Fruit fly (Drosophila melanogaster) whole organism: ENCODE data around the gene CG43149.

Experiments used
- CG8478 ChIP-seq: fragments of >200 bp; optimal IDR thresholded peaks from 2 replicates; lab custom pipeline; 2018; ENCODE audit warnings: inconsistent platforms
- pan ChIP-seq: fragments of >200 bp; optimal IDR thresholded peaks from 2 replicates; lab custom pipeline; 2017

DNA sequence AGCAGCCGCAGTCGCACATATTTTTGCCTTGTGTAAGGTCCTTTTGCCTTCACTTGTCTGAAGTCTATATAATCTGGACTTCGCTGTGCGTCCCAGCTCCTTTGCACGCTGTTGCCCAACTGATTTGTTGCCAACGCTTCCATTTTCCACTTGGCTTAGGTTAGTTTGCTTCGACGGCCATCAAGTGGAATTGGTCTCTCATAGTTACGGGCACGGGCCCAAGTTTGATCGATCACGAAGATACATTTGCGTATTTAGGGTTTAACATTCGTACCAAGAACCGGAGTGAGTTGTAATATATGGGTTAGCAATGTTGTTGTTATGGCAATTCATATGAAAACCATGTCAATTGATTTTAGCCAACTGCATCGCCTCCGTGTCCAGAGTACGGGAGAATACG is at the start of gene CG43149:
- TF ChIP-seq pan: no peak
- no peak for TF ChIP-seq CG8478 (lab: Kevin White, UChicago)
